Fruit fly (Drosophila melanogaster): ENCODE results near the gene zfh1.
A peak's percentile ranks its signal among the peaks of the same experiment; 100 is the strongest.

The zfh1 gene

dm6 chr3R:30789363-30789762 lies 23.6 kb downstream of the zfh1 start (continued):
- no peak for TF ChIP-seq Fer3 (tag; optimal IDR thresholded peaks at IDR 0.05)
- TF ChIP-seq CG6854 (GFP tag; optimal IDR thresholded peaks at IDR 0.05) = no peak
- TF ChIP-seq CG7357 (GFP tag; IDR thresholded peaks at IDR 0.05) = 0 out of 3 replicates have a peak, but pooled peaks have one; percentile 35
- no peak for TF ChIP-seq shn (GFP tag; optimal IDR thresholded peaks at IDR 0.05)
- peak; percentile 35 for TF ChIP-seq ems (GFP tag; optimal IDR thresholded peaks at IDR 0.05)
- TF ChIP-seq CG13424 (tag; optimal IDR thresholded peaks at IDR 0.05) = no peak
- no peak for TF ChIP-seq grn (GFP tag; optimal IDR thresholded peaks at IDR 0.05)
- peak; percentile 82 for TF ChIP-seq bbx (GFP tag; IDR thresholded peaks at IDR 0.05; ENCODE audit: partially characterized antibody)
- no peak for TF ChIP-seq Ssrp (tag; optimal IDR thresholded peaks at IDR 0.05)
- TF ChIP-seq gt (GFP tag; IDR thresholded peaks at IDR 0.05) = no peak
- no peak for TF ChIP-seq mirr (GFP tag; optimal IDR thresholded peaks at IDR 0.05)
- no peak for TF ChIP-seq CG12219 (GFP tag; optimal IDR thresholded peaks at IDR 0.05)
- no peak for TF ChIP-seq MTF-1 (GFP tag; optimal IDR thresholded peaks at IDR 0.05; ENCODE audit: borderline replicate concordance)
- no peak for TF ChIP-seq CG1602 (GFP tag; optimal IDR thresholded peaks at IDR 0.05)
- peak; percentile 12 for TF ChIP-seq lilli (GFP tag; optimal IDR thresholded peaks at IDR 0.05)
- TF ChIP-seq Oli (tag; optimal IDR thresholded peaks at IDR 0.05) = no peak
- no peak for TF ChIP-seq pan (optimal IDR thresholded peaks at IDR 0.05)
- TF ChIP-seq pan (GFP tag; optimal IDR thresholded peaks at IDR 0.05 in 1 of 2, IDR thresholded peaks at IDR 0.05 in 1 of 2) = peak in 1 of 2 experiments; percentile 88
- peak; percentile 65 for TF ChIP-seq Nf-YC (tag; optimal IDR thresholded peaks at IDR 0.05)
- no peak for TF ChIP-seq BtbVII (GFP tag; optimal IDR thresholded peaks at IDR 0.05)
- no peak for TF ChIP-seq D19B (GFP tag; optimal IDR thresholded peaks at IDR 0.05)
- TF ChIP-seq gcm2 (GFP tag; optimal IDR thresholded peaks at IDR 0.05) = no peak
- TF ChIP-seq CG10267 (tag; optimal IDR thresholded peaks at IDR 0.05) = peak; percentile 40
- peak; percentile 28 for TF ChIP-seq phol (tag; optimal IDR thresholded peaks at IDR 0.05)
- TF ChIP-seq so (GFP tag; IDR thresholded peaks at IDR 0.05) = peak; percentile 81; the same call in 2 of the 3 replicates
- TF ChIP-seq CG14050 (GFP tag; IDR thresholded peaks at IDR 0.05) = no peak; the same call in 2 of the 3 replicates
- TF ChIP-seq sug (tag; optimal IDR thresholded peaks at IDR 0.05) = peak; percentile 31
- no peak for TF ChIP-seq scrt (GFP tag; optimal IDR thresholded peaks at IDR 0.05)
- TF ChIP-seq otp (GFP tag; IDR thresholded peaks at IDR 0.05) = peak; percentile 86
- peak; percentile 63 for TF ChIP-seq CG16813 (GFP tag; IDR thresholded peaks at IDR 0.05; ENCODE audit: partially characterized antibody)
- peak; percentile 36 for TF ChIP-seq CG14710 (tag; optimal IDR thresholded peaks at IDR 0.05)
- TF ChIP-seq ci (GFP tag; IDR thresholded peaks at IDR 0.05) = peak; percentile 86
- no peak for TF ChIP-seq CG17186 (GFP tag; optimal IDR thresholded peaks at IDR 0.05)
- TF ChIP-seq Drgx (GFP tag; IDR thresholded peaks at IDR 0.05) = peak; percentile 68
- TF ChIP-seq grau (tag; optimal IDR thresholded peaks at IDR 0.05) = peak; percentile 18
- peak; percentile 23 for TF ChIP-seq CG9727 (GFP tag; optimal IDR thresholded peaks at IDR 0.05)
- TF ChIP-seq Scr (GFP tag; IDR thresholded peaks at IDR 0.05; ENCODE audit: partially characterized antibody) = peak; percentile 66
- TF ChIP-seq Deaf1 (tag; optimal IDR thresholded peaks at IDR 0.05) = no peak
- TF ChIP-seq da (GFP tag; optimal IDR thresholded peaks at IDR 0.05) = no peak
- TF ChIP-seq CG15479 (GFP tag; optimal IDR thresholded peaks at IDR 0.05) = no peak
- no peak for TF ChIP-seq CG18764 (GFP tag; optimal IDR thresholded peaks at IDR 0.05)
- TF ChIP-seq Side (GFP tag; optimal IDR thresholded peaks at IDR 0.05) = peak; percentile 3
- no peak for TF ChIP-seq Bdp1 (GFP tag; optimal IDR thresholded peaks at IDR 0.05)
- no peak for TF ChIP-seq CG33557 (GFP tag; optimal IDR thresholded peaks at IDR 0.05)
- no peak for TF ChIP-seq fd102C (GFP tag; optimal IDR thresholded peaks at IDR 0.05)
- peak; percentile 74 for TF ChIP-seq NFAT (GFP tag; IDR thresholded peaks at IDR 0.05)
